Fruit fly (Drosophila melanogaster): ENCODE measurements around the gene CG32235.

Gene CG32235

DNA sequence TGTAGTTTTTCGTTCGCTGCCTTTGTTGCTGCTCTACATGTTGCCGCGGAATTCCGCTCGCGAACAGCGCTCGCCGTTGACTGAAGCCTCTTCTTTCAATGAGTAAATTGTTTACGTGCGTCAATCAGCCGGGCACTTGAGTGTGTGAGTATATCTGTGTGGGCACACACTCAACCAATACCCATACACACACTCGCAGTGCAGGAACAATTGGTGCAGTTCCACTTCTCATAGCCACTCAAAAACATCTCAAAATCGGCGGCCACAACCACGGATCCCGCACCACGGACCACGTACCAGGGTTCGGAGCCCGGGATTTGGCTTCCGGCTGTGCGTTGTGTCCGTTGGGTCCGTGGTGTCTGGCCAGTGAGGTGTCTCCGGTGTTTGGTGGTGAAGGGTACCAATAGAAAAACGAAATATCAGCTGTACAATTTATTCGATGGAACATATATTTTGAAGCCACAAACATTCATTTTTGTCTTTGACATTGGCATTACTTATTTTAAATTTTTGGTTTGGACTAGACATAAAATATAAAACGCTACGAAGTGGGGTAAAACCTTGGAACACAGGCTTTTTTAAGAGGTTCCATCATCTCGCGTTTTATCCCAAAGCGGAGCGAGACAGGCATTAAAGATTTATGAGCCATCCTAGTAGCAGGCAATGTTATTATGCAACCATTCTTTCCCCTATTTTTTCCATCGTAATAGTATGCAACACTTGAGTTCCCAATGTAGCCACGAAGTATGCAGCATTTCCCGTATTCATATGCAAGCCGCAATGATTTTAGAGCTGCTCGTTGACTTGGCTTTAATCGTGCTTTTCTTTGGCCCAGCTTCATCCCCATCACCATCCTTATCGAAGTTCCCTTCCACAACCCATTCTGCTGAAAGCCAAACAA, 20.0 kb downstream of the CG32235 start, which contains the start of gene CG13707:
Gene CG13707, minus strand, starts transcription at position 70 of the 901 bp plus-strand sequence.
- TF ChIP-seq pzg (GFP tag; optimal IDR thresholded peaks at IDR 0.05), result peak; percentile 23
- no peak for TF ChIP-seq CG1529 (GFP tag; optimal IDR thresholded peaks at IDR 0.05)
- peak; percentile 17 for TF ChIP-seq fd64A (GFP tag; optimal IDR thresholded peaks at IDR 0.05)
- no peak for TF ChIP-seq Gug (GFP tag; IDR thresholded peaks at IDR 0.05)
- no peak for TF ChIP-seq chn (GFP tag; optimal IDR thresholded peaks at IDR 0.05)
- no peak for TF ChIP-seq CG14710 (tag; optimal IDR thresholded peaks at IDR 0.05)
- TF ChIP-seq CG31441 (GFP tag; IDR thresholded peaks at IDR 0.05), result no peak
- TF ChIP-seq E2f1 (GFP tag; IDR thresholded peaks at IDR 0.05), result no peak
- TF ChIP-seq knrl (GFP tag; IDR thresholded peaks at IDR 0.05; ENCODE audit: partially characterized antibody), result no peak
- TF ChIP-seq sqz (GFP tag; optimal IDR thresholded peaks at IDR 0.05), result no peak
- no peak for TF ChIP-seq CG8765 (GFP tag; IDR thresholded peaks at IDR 0.05)
- TF ChIP-seq NC2α (GFP tag; optimal IDR thresholded peaks at IDR 0.05), result no peak
- no peak for TF ChIP-seq CG2116 (GFP tag; optimal IDR thresholded peaks at IDR 0.05)
- TF ChIP-seq z (GFP tag; IDR thresholded peaks at IDR 0.05), result peak; percentile 96
- no peak for TF ChIP-seq emc (GFP tag; optimal IDR thresholded peaks at IDR 0.05)
- TF ChIP-seq CG15601 (tag; optimal IDR thresholded peaks at IDR 0.05), result peak; percentile 90
- TF ChIP-seq vnd (GFP tag; IDR thresholded peaks at IDR 0.05; ENCODE audit: partially characterized antibody), result peak; percentile 15; the same call in 1 of the 3 replicates
- TF ChIP-seq CG9727 (GFP tag; optimal IDR thresholded peaks at IDR 0.05), result no peak
- TF ChIP-seq D19B (GFP tag; optimal IDR thresholded peaks at IDR 0.05), result no peak
- TF ChIP-seq otp (GFP tag; IDR thresholded peaks at IDR 0.05), result 0 out of 3 replicates have a peak, but pooled peaks have one; percentile 16
- TF ChIP-seq Rx (GFP tag; IDR thresholded peaks at IDR 0.05), result peak; percentile 46; the same call in 1 of the 2 replicates
- TF ChIP-seq Vsx1 (GFP tag; optimal IDR thresholded peaks at IDR 0.05), result no peak
- TF ChIP-seq CG15073 (GFP tag; optimal IDR thresholded peaks at IDR 0.05), result no peak
- TF ChIP-seq da (GFP tag; optimal IDR thresholded peaks at IDR 0.05), result no peak
- no peak for TF ChIP-seq CG1602 (GFP tag; optimal IDR thresholded peaks at IDR 0.05)
- TF ChIP-seq Doc3 (GFP tag; IDR thresholded peaks at IDR 0.05; ENCODE audit: partially characterized antibody), result no peak
- TF ChIP-seq CG10543 (GFP tag; optimal IDR thresholded peaks at IDR 0.05), result no peak
- no peak for TF ChIP-seq pnt (GFP tag; optimal IDR thresholded peaks at IDR 0.05)
- no peak for TF ChIP-seq CG13775 (GFP tag; optimal IDR thresholded peaks at IDR 0.05)
- TF ChIP-seq CG4282 (GFP tag; optimal IDR thresholded peaks at IDR 0.05), result no peak
- peak; percentile 51; the same call in 2 of the 3 replicates for TF ChIP-seq row (GFP tag; IDR thresholded peaks at IDR 0.05)
- no peak for TF ChIP-seq CG10431 (GFP tag; optimal IDR thresholded peaks at IDR 0.05)
- no peak for TF ChIP-seq mam (GFP tag; optimal IDR thresholded peaks at IDR 0.05)
- TF ChIP-seq CG6272 (GFP tag; IDR thresholded peaks at IDR 0.05), result no peak
- peak; percentile 54; the same call in 2 of the 3 replicates for TF ChIP-seq ci (GFP tag; IDR thresholded peaks at IDR 0.05)
- no peak; the same call in 2 of the 3 replicates for TF ChIP-seq Aef1 (GFP tag; IDR thresholded peaks at IDR 0.05)
- no peak for TF ChIP-seq dpn (GFP tag; optimal IDR thresholded peaks at IDR 0.05)
- no peak for TF ChIP-seq Tbp (GFP tag; optimal IDR thresholded peaks at IDR 0.05)
- no peak for TF ChIP-seq chif (GFP tag; optimal IDR thresholded peaks at IDR 0.05)
- no peak for TF ChIP-seq CG4424 (GFP tag; optimal IDR thresholded peaks at IDR 0.05)
- 0 out of 3 replicates have a peak, but pooled peaks have one; percentile 34 for TF ChIP-seq CG17361 (GFP tag; IDR thresholded peaks at IDR 0.05)
- no peak for TF ChIP-seq CG3407 (GFP tag; optimal IDR thresholded peaks at IDR 0.05)
- 0 out of 4 replicates have a peak, but pooled peaks have one; percentile 62 for TF ChIP-seq chinmo (GFP tag; IDR thresholded peaks at IDR 0.05; ENCODE audit: partially characterized antibody)
- no peak for TF ChIP-seq crc (GFP tag; optimal IDR thresholded peaks at IDR 0.05)
- no peak for TF ChIP-seq kni (GFP tag; optimal IDR thresholded peaks at IDR 0.05)
- no peak for TF ChIP-seq CG42726 (GFP tag; IDR thresholded peaks at IDR 0.05; ENCODE audit: partially characterized antibody)
- TF ChIP-seq sd (tag; optimal IDR thresholded peaks at IDR 0.05), result no peak
- no peak for TF ChIP-seq CG8290 (GFP tag; optimal IDR thresholded peaks at IDR 0.05)
- peak in 1 of 2 experiments; percentile 30 for TF ChIP-seq CG8290 (tag; optimal IDR thresholded peaks at IDR 0.05)
